Worm (Caenorhabditis elegans) whole organism, mixed stage, embryonic: ENCODE data around the gene pax-2.

Source experiments
- M03D4.4 ChIP-seq: sonication (generic microtip); optimal IDR thresholded peaks from 2 replicates; lab custom pipeline; 2017; ENCODE audit warnings: mild to moderate bottlenecking, missing genetic modification characterization, missing compliant biosample characterization
- blmp-1 ChIP-seq: fragments of 150-350 bp; optimal IDR thresholded peaks from 2 replicates; lab custom pipeline; 2014; ENCODE audit warnings: missing biosample characterization, missing genetic modification characterization
- ceh-39 ChIP-seq: fragments of 150-350 bp; optimal IDR thresholded peaks from 2 replicates; lab custom pipeline; 2014; ENCODE audit warnings: missing biosample characterization, missing genetic modification characterization
- ceh-83 ChIP-seq: fragments of 200-800 bp; sonication (Bioruptor generic); optimal IDR thresholded peaks from 2 replicates; lab custom pipeline; 2018; ENCODE audit warnings: mild to moderate bottlenecking, missing genetic modification characterization, missing compliant biosample characterization
- lsy-2 ChIP-seq: fragments of 150-350 bp; optimal IDR thresholded peaks from 2 replicates; lab custom pipeline; 2014; ENCODE audit warnings: missing biosample characterization, missing genetic modification characterization
- mep-1 ChIP-seq: fragments of 150-350 bp; optimal IDR thresholded peaks from 2 replicates; lab custom pipeline; 2017; ENCODE audit warnings: missing biosample characterization, missing genetic modification reagents, missing genetic modification characterization, inconsistent platforms
- nhr-2 ChIP-seq: fragments of 150-350 bp; optimal IDR thresholded peaks from 2 replicates; lab custom pipeline; 2014; ENCODE audit warnings: missing biosample characterization, missing genetic modification characterization
- nhr-28 ChIP-seq: fragments of 150-350 bp; optimal IDR thresholded peaks from 2 replicates; lab custom pipeline; 2014; ENCODE audit warnings: missing biosample characterization, missing genetic modification characterization
- pha-4 ChIP-seq: fragments of 150-350 bp; optimal IDR thresholded peaks from 2 replicates; lab custom pipeline; 2018; ENCODE audit warnings: missing biosample characterization, missing genetic modification reagents, missing genetic modification characterization
- sptf-1 ChIP-seq: sonication (generic microtip); optimal IDR thresholded peaks from 2 replicates; lab custom pipeline; 2017; ENCODE audit warnings: mild to moderate bottlenecking, missing genetic modification characterization, moderate library complexity, missing compliant biosample characterization
- unc-39 ChIP-seq: fragments of 150-350 bp; optimal IDR thresholded peaks from 2 replicates; lab custom pipeline; 2014; ENCODE audit warnings: missing biosample characterization, missing genetic modification characterization
- unc-62 ChIP-seq: fragments of 150-350 bp; optimal IDR thresholded peaks from 2 replicates; lab custom pipeline; 2014; ENCODE audit warnings: missing biosample characterization, missing genetic modification reagents, missing genetic modification characterization
- ztf-11 ChIP-seq: fragments of 150-350 bp; optimal IDR thresholded peaks from 2 replicates; lab custom pipeline; 2014; ENCODE audit warnings: missing biosample characterization, missing genetic modification characterization

DNA sequence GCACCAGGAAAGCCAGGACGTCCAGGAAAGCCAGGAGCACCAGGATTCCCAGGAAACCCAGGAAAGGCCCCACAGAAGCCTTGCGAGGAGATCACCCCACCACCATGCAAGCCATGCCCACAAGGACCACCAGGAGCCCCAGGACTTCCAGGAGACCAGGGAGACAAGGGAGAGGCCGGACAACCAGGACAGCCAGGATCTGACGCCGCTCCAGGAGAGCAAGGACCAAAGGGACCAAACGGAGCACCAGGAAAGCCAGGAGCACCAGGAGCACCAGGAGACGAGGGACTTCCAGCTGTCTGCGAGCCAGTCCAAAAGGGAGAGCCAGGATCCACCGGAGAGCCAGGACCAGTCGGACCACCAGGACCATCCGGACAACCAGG lies 31.8 kb upstream of the pax-2 start:
- no peak for TF ChIP-seq M03D4.4 (tag; lab: Kevin White, UChicago)
- TF ChIP-seq unc-62 (GFP tag; lab: Kevin White, UChicago): no peak
- no peak for TF ChIP-seq sptf-1
- no peak for TF ChIP-seq nhr-28 (tag; lab: Kevin White, UChicago)
- no peak for TF ChIP-seq ceh-83 (GFP tag; lab: Kevin White, UChicago)
- TF ChIP-seq ztf-11: no peak
- TF ChIP-seq nhr-2: no peak
- no peak for TF ChIP-seq mep-1 (tag; lab: Kevin White, UChicago)
- no peak for TF ChIP-seq ceh-39
- TF ChIP-seq pha-4 (tag; lab: Kevin White, UChicago): no peak
- no peak for TF ChIP-seq lsy-2
- no peak for TF ChIP-seq unc-39 (tag; lab: Kevin White, UChicago)
- no peak for TF ChIP-seq blmp-1 (tag; lab: Kevin White, UChicago)
